Fruit fly (Drosophila melanogaster): ENCODE data around the gene tna.

DNA sequence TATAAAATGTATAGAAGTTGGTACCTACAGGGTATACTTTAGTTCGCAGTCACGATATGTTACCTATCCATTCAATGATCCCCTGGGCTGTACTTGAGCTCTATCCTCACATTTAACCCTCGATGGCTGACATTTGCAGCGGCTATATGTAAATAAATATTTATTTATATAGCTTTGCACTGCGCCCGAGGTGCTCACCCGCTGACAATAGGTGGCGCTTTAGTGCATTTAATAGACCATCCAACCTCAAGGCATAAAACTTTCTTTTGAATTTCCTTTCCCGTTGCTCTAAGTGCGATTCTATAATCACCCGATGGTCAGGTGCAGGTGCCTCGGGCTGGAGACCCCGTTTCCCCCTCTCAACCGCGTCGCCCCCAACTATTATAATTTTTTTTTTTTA is 81.9 kb downstream of the tna start:
- no peak for TF ChIP-seq psq (optimal IDR thresholded peaks at IDR 0.05)
- TF ChIP-seq h (optimal IDR thresholded peaks at IDR 0.05): no peak
- no peak for TF ChIP-seq ttk (optimal IDR thresholded peaks at IDR 0.05)
